Fruit fly (Drosophila melanogaster) whole organism, pupa: ENCODE data around the gene kin17.

ENCODE experiments used
- CG17806 ChIP-seq: fragments of 200-800 bp; sonication (Bioruptor generic); optimal IDR thresholded peaks from 2 replicates; lab custom pipeline; 2018; ENCODE audit warnings: missing biosample characterization, mild to moderate bottlenecking, missing genetic modification characterization, moderate library complexity
- CG8301 ChIP-seq: fragments of 200-800 bp; sonication (Bioruptor generic); optimal IDR thresholded peaks from 2 replicates; lab custom pipeline; 2018; ENCODE audit warnings: missing biosample characterization, mild to moderate bottlenecking, missing genetic modification characterization
- Pif1B ChIP-seq: fragments of 200-800 bp; sonication (Bioruptor generic); optimal IDR thresholded peaks from 3 replicates; lab custom pipeline; 2016; ENCODE audit warnings: missing biosample characterization, missing genetic modification characterization

DNA sequence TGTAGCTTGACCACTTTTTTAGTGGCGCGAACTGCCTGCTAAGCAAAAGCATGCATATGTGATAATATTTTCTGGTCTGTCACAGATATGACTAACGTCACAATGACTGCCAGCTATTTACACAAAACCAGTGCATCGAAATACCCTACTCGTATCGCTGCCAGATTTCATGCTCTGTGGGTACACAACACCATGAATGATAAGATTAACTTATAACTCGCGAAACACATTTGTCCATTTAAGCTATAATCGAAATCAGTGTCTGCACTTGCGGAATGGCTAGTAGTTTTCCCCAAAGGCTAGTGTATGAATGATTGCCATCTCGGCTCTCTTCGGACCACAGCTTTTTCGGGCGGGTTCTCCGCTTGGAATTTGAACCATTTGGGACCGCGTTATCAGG is 28.8 kb downstream of the kin17 start:
- TF ChIP-seq Pif1B (GFP tag; lab: Kevin White, UChicago) (no peak), CG17806 (tag; lab: Kevin White, UChicago) (no peak), CG8301 (tag; lab: Kevin White, UChicago) (no peak)
